Worm (Caenorhabditis elegans): ENCODE measurements around the gene pstk-1.

Gene pstk-1

ce11 chrIII:12466310-12466709 is at the start of gene pstk-1:
TSS of gene pstk-1 (plus strand) at chrIII:12466610.
- TF ChIP-seq W03F9.2 (tag; optimal IDR thresholded peaks at IDR 0.05), result no peak
- no peak for TF ChIP-seq him-1 (tag; optimal IDR thresholded peaks at IDR 0.05)
- no peak for TF ChIP-seq dao-5 (tag; optimal IDR thresholded peaks at IDR 0.05)

- no peak for TF ChIP-seq dao-5 (tag; optimal IDR thresholded peaks at IDR 0.05)
- TF ChIP-seq W03F9.2 (tag; optimal IDR thresholded peaks at IDR 0.05), result no peak
- TF ChIP-seq him-1 (tag; optimal IDR thresholded peaks at IDR 0.05), result no peak
These were observed 46.2 kb upstream of the pstk-1 start for ce11 chrIII:12420256-12420655.

ce11 chrIII:12421708-12422107 is 44.7 kb upstream of the pstk-1 start, which contains the start of gene tat-1:
TSS of gene tat-1 (minus strand) at chrIII:12421718.
- TF ChIP-seq him-1 (tag; optimal IDR thresholded peaks at IDR 0.05) (no peak), W03F9.2 (tag; optimal IDR thresholded peaks at IDR 0.05) (no peak), dao-5 (tag; optimal IDR thresholded peaks at IDR 0.05) (no peak)

- TF ChIP-seq dao-5 (tag; optimal IDR thresholded peaks at IDR 0.05), result no peak
- peak; percentile 15 for TF ChIP-seq W03F9.2 (tag; optimal IDR thresholded peaks at IDR 0.05)
These were observed 42.3 kb upstream of the pstk-1 start for ce11 chrIII:12424066-12424465.

ce11 chrIII:12424663-12425062 is 41.7 kb upstream of the pstk-1 start:
- TF ChIP-seq W03F9.2 (tag; optimal IDR thresholded peaks at IDR 0.05) (no peak), him-1 (tag; optimal IDR thresholded peaks at IDR 0.05) (no peak), dao-5 (tag; optimal IDR thresholded peaks at IDR 0.05) (no peak)

ce11 chrIII:12425846-12426405 is 40.5 kb upstream of the pstk-1 start:
- TF ChIP-seq him-1 (tag; optimal IDR thresholded peaks at IDR 0.05) (no peak), W03F9.2 (tag; optimal IDR thresholded peaks at IDR 0.05) (no peak), dao-5 (tag; optimal IDR thresholded peaks at IDR 0.05) (no peak)

ce11 chrIII:12426558-12426957 is 39.9 kb upstream of the pstk-1 start, which contains the start of gene pie-1:
TSS of gene pie-1 (plus strand) at chrIII:12426893.
- TF ChIP-seq dao-5 (tag; optimal IDR thresholded peaks at IDR 0.05) (no peak), W03F9.2 (tag; optimal IDR thresholded peaks at IDR 0.05) (no peak), him-1 (tag; optimal IDR thresholded peaks at IDR 0.05) (no peak)

- TF ChIP-seq W03F9.2 (tag; optimal IDR thresholded peaks at IDR 0.05), result no peak
- no peak for TF ChIP-seq dao-5 (tag; optimal IDR thresholded peaks at IDR 0.05)
- no peak for TF ChIP-seq him-1 (tag; optimal IDR thresholded peaks at IDR 0.05)
These were observed 38.7 kb upstream of the pstk-1 start for ce11 chrIII:12427527-12428263.

- TF ChIP-seq him-1 (tag; optimal IDR thresholded peaks at IDR 0.05) (no peak), W03F9.2 (tag; optimal IDR thresholded peaks at IDR 0.05) (no peak), dao-5 (tag; optimal IDR thresholded peaks at IDR 0.05) (no peak)
These were observed 38.2 kb upstream of the pstk-1 start for ce11 chrIII:12428264-12428627.

- TF ChIP-seq W03F9.2 (tag; optimal IDR thresholded peaks at IDR 0.05), result no peak
- no peak for TF ChIP-seq dao-5 (tag; optimal IDR thresholded peaks at IDR 0.05)
- no peak for TF ChIP-seq him-1 (tag; optimal IDR thresholded peaks at IDR 0.05)
These were observed 37.5 kb upstream of the pstk-1 start for ce11 chrIII:12428799-12429351.

- TF ChIP-seq W03F9.2 (tag; optimal IDR thresholded peaks at IDR 0.05), result peak; percentile 80
- no peak for TF ChIP-seq him-1 (tag; optimal IDR thresholded peaks at IDR 0.05)
- no peak for TF ChIP-seq dao-5 (tag; optimal IDR thresholded peaks at IDR 0.05)
These were observed 36.8 kb upstream of the pstk-1 start, which contains the start of gene snr-6 for ce11 chrIII:12429579-12430084. TSS of gene snr-6 (minus strand) at chrIII:12429629.

ce11 chrIII:12430209-12430608 is 36.2 kb upstream of the pstk-1 start, which contains the start of gene Y49E10.16:
TSS of gene Y49E10.16 (plus strand) at chrIII:12430509.
- no peak for TF ChIP-seq him-1 (tag; optimal IDR thresholded peaks at IDR 0.05)
- no peak for TF ChIP-seq W03F9.2 (tag; optimal IDR thresholded peaks at IDR 0.05)
- TF ChIP-seq dao-5 (tag; optimal IDR thresholded peaks at IDR 0.05), result no peak

- TF ChIP-seq dao-5 (tag; optimal IDR thresholded peaks at IDR 0.05) (no peak), W03F9.2 (tag; optimal IDR thresholded peaks at IDR 0.05) (no peak), him-1 (tag; optimal IDR thresholded peaks at IDR 0.05) (no peak)
These were observed 32.3 kb upstream of the pstk-1 start, which contains the start of gene Y49E10.27 for ce11 chrIII:12434104-12434503. TSS of gene Y49E10.27 (plus strand) at chrIII:12434404.

ce11 chrIII:12436215-12436614 is 30.2 kb upstream of the pstk-1 start, which contains the start of gene fbxa-218:
TSS of gene fbxa-218 (plus strand) at chrIII:12436515.
- TF ChIP-seq dao-5 (tag; optimal IDR thresholded peaks at IDR 0.05) (no peak), W03F9.2 (tag; optimal IDR thresholded peaks at IDR 0.05) (no peak), him-1 (tag; optimal IDR thresholded peaks at IDR 0.05) (no peak)

All from whole organism, L4/young adult.